Fruit fly (Drosophila melanogaster): ENCODE data around the gene CG7542.
A peak's percentile ranks its signal among the peaks of the same experiment; 100 is the strongest.

Gene CG7542

DNA sequence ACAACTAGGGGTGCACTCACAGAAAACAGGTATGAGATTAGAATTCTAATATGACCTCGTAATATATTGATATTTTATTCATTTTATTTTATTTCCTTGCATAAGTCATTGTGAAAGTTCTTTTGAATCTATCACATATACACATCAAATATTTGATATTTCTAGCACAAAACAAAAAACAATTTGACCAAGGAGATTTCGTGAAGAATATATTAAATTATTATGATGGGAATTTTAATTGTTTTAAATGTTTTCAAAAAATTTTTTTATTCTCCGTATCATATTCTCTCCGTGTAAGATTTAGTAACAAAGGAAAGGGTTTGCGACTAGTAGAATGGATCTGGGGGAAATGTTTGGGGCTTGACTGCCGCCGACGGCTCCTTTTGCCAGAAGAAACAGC is 28.8 kb downstream of the CG7542 start:
- TF ChIP-seq h (optimal IDR thresholded peaks at IDR 0.05) (no peak), Sin3A (optimal IDR thresholded peaks at IDR 0.05) (no peak), ttk (optimal IDR thresholded peaks at IDR 0.05) (no peak), psq (optimal IDR thresholded peaks at IDR 0.05) (no peak)

DNA sequence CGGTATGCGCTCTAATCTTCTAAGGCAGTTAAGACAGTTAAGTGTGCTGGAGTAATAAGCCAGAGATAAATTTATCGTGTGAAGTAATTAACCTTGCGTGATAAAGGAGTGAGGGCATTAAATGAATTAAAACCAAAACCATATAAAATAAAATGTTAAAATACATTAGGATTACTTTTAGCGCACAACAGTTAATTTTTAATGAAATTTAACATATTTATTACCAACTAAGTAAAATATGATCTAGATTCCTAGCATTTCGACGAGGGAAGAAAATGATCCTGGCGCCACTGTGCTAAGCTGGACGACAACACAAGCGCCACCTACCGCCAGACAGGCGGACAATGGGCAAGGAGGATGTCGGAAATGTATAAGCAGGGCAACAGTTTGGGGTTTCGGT is 29.5 kb downstream of the CG7542 start:
- TF ChIP-seq Myc (optimal IDR thresholded peaks at IDR 0.05) (no peak), Sin3A (optimal IDR thresholded peaks at IDR 0.05) (no peak)

DNA sequence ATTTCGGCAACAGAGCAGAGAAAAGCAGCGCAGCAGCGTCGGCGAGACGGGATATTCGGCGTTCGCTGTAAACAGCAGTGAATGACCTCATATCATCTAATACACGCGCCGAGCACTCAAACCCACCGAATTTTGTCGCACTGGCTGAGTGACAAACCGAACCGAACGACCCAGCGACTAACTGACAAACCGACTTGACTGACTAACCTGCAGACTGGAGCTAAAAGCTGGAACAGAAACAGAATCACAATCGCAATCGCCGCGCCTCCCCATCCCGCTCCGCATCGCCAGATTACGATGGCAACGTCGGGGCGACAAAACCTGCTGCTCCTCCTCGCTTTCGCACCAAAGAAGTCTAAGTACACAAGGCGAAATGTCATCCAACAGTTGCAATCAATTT is 30.0 kb downstream of the CG7542 start:
- TF ChIP-seq ttk (optimal IDR thresholded peaks at IDR 0.05), result no peak
- no peak for TF ChIP-seq psq (optimal IDR thresholded peaks at IDR 0.05)
- no peak for TF ChIP-seq Myc (optimal IDR thresholded peaks at IDR 0.05)
- no peak for TF ChIP-seq Sin3A (optimal IDR thresholded peaks at IDR 0.05)
- no peak for TF ChIP-seq h (optimal IDR thresholded peaks at IDR 0.05)
- no peak for TF ChIP-seq insv (optimal IDR thresholded peaks at IDR 0.05)

DNA sequence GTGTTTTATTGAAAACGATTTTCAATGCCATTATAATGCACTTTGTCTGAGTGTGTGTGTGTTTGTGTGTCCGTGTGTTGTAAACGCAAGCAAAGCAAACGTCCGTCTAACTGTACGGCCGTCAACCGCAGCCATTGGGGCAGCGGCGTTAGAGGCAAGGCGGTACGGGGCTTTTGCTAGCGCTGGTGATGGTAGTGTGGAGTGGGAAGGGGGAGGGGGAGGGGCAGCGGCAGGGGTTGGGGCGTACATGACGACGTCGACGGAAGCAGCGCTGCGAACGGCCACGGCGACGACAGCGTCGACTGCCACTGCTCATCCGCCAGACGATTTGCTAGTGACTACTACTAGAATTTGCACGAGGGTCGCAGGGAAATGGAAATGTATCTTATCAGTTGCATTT is 35.1 kb downstream of the CG7542 start:
- TF ChIP-seq insv (optimal IDR thresholded peaks at IDR 0.05) (no peak), Myc (optimal IDR thresholded peaks at IDR 0.05) (no peak), Sin3A (optimal IDR thresholded peaks at IDR 0.05) (no peak)

DNA sequence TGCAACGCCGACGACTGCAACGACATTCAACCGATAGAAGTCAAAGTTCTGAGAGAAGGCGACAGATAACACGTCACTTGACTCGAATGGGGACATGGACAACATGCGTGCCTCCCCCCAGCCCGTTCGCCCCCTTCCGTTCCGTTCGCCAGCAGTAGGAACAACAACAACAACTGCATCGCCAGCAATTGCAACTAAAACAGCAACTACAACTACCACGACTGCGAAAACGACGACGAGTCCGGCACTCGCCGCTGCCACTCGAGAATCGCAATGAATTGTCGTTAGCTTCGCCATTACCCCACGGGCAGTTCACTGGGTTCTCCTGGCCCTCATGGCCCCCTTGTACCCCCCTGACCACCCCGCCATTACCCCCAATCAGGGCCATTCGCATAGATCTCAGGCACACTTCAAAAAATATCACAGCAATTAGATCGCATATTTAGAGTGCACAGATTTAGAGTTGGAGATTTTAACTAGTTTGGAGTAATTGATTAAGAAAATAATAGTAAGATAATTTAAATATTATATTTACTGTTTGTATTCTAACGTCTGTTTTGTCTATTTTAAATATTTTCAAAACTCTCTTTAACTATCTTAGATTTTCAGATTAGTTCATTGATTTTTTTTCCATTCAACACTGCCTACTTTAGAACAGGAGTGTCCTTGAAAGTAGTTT is 36.9 kb downstream of the CG7542 start:
- no peak for TF ChIP-seq ttk (optimal IDR thresholded peaks at IDR 0.05)
- no peak for TF ChIP-seq h (optimal IDR thresholded peaks at IDR 0.05)
- no peak for TF ChIP-seq Sin3A (optimal IDR thresholded peaks at IDR 0.05)
- no peak for TF ChIP-seq Myc (optimal IDR thresholded peaks at IDR 0.05)
- no peak for TF ChIP-seq insv (optimal IDR thresholded peaks at IDR 0.05)
- no peak for TF ChIP-seq psq (optimal IDR thresholded peaks at IDR 0.05)

DNA sequence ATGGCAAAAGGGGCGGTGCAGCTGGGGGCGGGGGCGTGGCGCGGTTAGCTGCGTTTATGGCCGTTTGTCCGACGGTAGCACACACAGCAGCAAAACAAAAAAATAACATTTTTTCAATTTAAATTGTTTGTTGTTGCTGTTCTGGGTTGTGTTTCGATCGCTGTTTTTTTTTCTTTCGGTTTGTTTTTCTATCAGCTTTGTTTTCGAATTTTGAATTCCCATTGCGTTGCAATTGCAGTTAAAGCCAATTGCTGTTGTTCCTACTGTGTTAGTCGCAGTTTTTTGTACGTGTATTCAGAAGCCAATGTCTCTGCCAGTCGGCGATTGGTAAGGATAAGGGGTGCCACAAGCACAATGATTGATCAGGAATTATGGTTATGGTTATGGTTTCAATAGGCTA is 37.7 kb downstream of the CG7542 start:
- TF ChIP-seq insv (optimal IDR thresholded peaks at IDR 0.05) (no peak), Myc (optimal IDR thresholded peaks at IDR 0.05) (no peak), Sin3A (optimal IDR thresholded peaks at IDR 0.05) (no peak), h (optimal IDR thresholded peaks at IDR 0.05) (no peak), psq (optimal IDR thresholded peaks at IDR 0.05) (no peak), ttk (optimal IDR thresholded peaks at IDR 0.05) (no peak)

DNA sequence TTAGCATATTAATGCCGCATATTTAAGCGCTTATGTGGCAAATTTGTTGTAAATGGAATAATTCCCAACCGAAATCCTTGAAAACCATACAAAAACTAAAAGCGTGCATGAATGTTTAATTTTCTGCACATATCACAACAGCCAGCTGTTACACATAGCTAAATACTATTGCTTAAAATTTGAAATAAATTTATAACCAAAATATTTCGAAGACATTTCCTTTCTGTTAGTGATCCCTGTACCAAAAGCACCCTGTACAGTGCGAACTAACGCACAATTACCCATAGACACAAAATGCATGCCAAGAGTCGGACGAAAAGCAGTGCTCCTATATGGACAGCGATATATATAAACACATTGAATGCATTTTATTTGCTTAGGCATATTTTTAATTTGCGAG is 38.3 kb downstream of the CG7542 start:
- TF ChIP-seq insv (optimal IDR thresholded peaks at IDR 0.05) (no peak), Sin3A (optimal IDR thresholded peaks at IDR 0.05) (no peak), psq (optimal IDR thresholded peaks at IDR 0.05) (no peak), ttk (optimal IDR thresholded peaks at IDR 0.05) (no peak), h (optimal IDR thresholded peaks at IDR 0.05) (no peak), Myc (optimal IDR thresholded peaks at IDR 0.05) (no peak)

DNA sequence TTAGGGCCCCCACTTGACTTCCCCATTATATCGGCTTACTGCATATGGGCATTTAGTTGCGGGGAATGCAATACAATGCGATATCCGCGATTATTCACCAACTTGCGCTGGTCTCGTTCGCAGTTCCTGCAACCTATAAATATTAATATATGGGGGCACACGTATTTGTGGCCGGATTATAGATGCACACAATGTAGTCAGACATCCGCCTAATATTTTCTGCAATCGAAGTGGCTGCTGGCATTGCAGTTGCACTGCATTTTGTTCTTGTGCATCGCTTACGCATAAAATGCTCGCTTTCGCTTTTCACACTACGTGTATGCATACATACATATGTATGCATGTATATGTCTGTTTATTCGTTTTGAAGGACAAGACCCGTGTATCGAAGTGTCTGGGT is 39.1 kb downstream of the CG7542 start:
- TF ChIP-seq ttk (optimal IDR thresholded peaks at IDR 0.05), result no peak
- TF ChIP-seq Myc (optimal IDR thresholded peaks at IDR 0.05), result no peak
- no peak for TF ChIP-seq psq (optimal IDR thresholded peaks at IDR 0.05)
- no peak for TF ChIP-seq h (optimal IDR thresholded peaks at IDR 0.05)
- TF ChIP-seq insv (optimal IDR thresholded peaks at IDR 0.05), result no peak

DNA sequence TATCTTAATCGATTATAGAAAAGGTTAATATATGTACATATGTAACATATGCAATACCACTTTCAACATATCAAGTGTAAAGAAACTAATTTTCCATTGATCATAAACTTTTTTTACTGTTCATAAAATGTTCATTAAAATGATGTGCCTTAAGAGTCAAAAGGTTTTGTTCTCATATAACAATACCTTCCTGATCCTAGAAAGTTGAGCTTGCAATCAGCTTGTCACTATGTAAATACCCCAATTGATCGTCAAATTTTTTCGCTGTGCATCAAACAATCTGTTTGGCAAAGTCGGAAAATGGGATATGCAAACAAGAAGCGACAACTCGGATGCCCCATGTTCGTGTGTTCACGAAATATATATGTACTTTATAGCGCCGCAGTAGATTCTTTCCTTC is 40.4 kb downstream of the CG7542 start:
- TF ChIP-seq insv (optimal IDR thresholded peaks at IDR 0.05) (no peak), psq (optimal IDR thresholded peaks at IDR 0.05) (no peak), Myc (optimal IDR thresholded peaks at IDR 0.05) (no peak), h (optimal IDR thresholded peaks at IDR 0.05) (no peak), Sin3A (optimal IDR thresholded peaks at IDR 0.05) (no peak), ttk (optimal IDR thresholded peaks at IDR 0.05) (no peak)

DNA sequence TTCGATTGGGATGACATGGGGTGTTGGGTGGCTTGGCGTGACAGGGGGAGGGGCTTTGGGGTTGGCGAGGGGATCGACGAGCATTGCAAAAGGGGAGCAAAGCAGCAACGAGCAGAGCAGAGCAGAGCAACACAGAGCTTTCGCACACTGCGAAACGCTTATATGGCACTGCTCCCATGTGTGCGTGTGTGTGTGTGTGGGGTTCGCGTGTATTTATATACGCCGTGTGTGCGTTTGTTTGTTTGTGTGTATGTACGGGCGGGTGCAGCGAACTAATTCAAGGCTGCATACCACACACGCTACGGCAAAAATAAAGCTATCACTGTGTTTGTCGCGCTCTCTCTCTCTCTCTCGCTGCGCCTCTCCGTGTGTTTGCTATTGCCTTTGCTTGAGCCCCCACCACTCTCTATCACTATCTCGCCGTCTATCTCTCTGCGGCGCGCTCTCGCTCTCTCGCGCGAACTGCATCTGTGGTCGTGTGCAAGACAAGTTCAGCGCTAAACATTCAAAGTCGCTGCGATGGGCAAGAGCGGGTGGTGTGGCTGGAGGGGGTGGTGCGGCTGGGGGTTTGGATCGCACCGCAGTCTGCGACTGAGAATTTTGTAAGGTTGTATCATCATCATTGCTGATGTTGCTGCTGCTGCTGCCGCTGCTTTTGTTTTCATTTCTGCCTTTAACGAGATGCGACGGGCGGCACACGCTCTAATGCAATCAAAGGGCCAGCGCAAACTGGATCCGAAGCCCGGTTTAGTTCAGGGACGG is 41.0 kb downstream of the CG7542 start:
- TF ChIP-seq Myc (optimal IDR thresholded peaks at IDR 0.05), result no peak
- no peak for TF ChIP-seq ttk (optimal IDR thresholded peaks at IDR 0.05)
- TF ChIP-seq Sin3A (optimal IDR thresholded peaks at IDR 0.05), result no peak
- TF ChIP-seq insv (optimal IDR thresholded peaks at IDR 0.05), result peak; percentile 16
- TF ChIP-seq psq (optimal IDR thresholded peaks at IDR 0.05), result no peak
- TF ChIP-seq h (optimal IDR thresholded peaks at IDR 0.05), result no peak

DNA sequence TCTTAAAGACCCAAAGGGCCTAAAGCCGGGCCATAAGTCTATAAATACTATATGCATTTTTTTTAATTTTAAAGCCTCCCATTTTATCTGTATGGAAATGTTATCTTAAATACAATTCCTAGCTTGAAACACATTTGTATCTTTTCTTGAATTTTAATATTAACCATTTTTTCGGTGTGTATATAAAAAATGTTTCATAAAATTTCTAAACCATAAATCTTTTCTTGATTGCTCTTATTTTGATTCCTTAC is 41.5 kb downstream of the CG7542 start:
- TF ChIP-seq Myc (optimal IDR thresholded peaks at IDR 0.05) (no peak), psq (optimal IDR thresholded peaks at IDR 0.05) (no peak), Sin3A (optimal IDR thresholded peaks at IDR 0.05) (no peak)

DNA sequence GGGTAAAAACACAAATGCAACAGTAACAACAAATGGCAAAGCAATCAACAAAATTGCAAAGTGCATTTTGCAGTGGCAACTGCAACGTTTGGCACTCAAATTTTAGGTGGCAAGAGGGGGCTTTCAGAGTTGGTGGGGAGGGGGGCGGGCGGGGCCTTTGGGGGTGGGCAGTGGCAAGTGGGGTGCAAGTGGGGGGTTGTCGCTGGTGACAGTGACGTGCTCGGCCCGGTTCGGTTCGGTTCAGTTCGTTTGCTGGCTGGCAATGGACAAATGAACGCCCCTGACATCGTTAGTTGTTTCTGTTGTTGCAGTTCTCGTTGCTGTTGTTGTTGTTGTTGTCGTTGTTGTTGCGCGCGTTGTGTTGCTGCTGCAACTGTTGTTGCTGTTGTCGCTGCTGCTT is 43.5 kb downstream of the CG7542 start:
- TF ChIP-seq Myc (optimal IDR thresholded peaks at IDR 0.05), result no peak
- TF ChIP-seq Sin3A (optimal IDR thresholded peaks at IDR 0.05), result no peak
- no peak for TF ChIP-seq h (optimal IDR thresholded peaks at IDR 0.05)
- no peak for TF ChIP-seq insv (optimal IDR thresholded peaks at IDR 0.05)
- TF ChIP-seq psq (optimal IDR thresholded peaks at IDR 0.05), result no peak
- no peak for TF ChIP-seq ttk (optimal IDR thresholded peaks at IDR 0.05)

DNA sequence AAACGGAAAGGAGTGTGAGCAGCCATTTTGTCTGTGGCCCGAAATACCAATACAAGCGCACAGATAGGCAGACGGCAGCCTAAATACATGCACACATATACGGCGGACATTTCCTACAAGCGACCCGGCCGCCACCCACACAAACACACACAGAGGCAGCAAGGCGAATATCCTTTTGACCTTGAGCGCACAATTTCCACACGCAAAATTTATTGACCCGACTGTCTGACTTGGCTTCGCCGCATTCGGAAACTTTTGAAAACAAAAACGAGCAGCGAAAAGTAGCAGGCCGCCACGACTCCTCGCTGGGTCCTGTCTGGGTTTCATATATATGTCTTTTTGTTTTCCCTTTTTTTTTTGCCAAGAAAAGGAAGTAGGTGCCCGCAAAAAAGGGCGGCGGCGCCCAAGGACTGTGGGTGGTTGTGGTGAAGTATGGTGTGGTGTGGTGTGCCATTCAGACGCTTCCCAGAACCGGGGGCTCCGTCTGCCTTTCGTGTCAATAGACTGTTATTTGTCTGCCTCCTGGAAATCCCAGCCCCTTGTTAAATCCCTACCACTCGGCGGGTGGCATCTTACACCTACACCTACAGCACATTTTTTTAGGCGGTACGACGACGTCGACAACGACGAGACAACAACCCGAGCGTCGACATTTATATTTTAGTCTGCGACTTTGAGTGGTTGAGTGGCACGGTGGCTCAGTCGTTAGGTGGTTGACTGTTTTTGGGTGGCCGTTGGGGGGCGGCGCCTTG is 46.4 kb downstream of the CG7542 start:
- TF ChIP-seq ttk (optimal IDR thresholded peaks at IDR 0.05), result no peak
- no peak for TF ChIP-seq h (optimal IDR thresholded peaks at IDR 0.05)
- no peak for TF ChIP-seq psq (optimal IDR thresholded peaks at IDR 0.05)
- TF ChIP-seq insv (optimal IDR thresholded peaks at IDR 0.05), result no peak
- no peak for TF ChIP-seq Myc (optimal IDR thresholded peaks at IDR 0.05)
- TF ChIP-seq Sin3A (optimal IDR thresholded peaks at IDR 0.05), result no peak

Measured in Kc167 (cell line).